Worm (Caenorhabditis elegans): ENCODE measurements around the gene hcp-3.

DNA sequence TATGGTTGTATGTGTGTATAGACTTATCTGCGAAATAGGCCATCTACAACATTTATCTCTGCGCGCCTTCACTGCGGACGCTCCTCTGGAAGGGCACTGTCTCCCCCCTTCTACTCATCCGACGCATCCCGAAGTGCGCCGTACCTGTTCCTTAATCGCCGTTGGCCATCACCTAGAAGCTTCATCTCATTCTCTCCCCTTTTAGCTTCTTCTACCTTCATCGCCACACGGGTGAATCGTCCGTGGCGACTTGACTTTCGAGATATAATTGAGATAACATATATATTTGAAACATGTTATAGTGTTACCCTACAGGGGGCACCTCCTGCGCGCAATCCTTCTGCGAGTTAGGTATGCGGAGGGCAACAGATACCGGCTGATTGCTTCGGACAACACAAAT, 25.8 kb upstream of the hcp-3 start:
- TF ChIP-seq nhr-76 (tag; optimal IDR thresholded peaks at IDR 0.05) (no peak), sea-2 (GFP tag; optimal IDR thresholded peaks at IDR 0.05) (no peak), jun-1 (tag; optimal IDR thresholded peaks at IDR 0.05) (no peak), nfya-1 (tag; optimal IDR thresholded peaks at IDR 0.05; ENCODE audit: insufficient read depth) (no peak), aly-2 (tag; optimal IDR thresholded peaks at IDR 0.05) (no peak), elt-3 (tag; optimal IDR thresholded peaks at IDR 0.05) (no peak), nhr-25 (tag; optimal IDR thresholded peaks at IDR 0.05) (no peak), fos-1 (tag; optimal IDR thresholded peaks at IDR 0.05) (no peak), nhr-11 (tag; optimal IDR thresholded peaks at IDR 0.05) (no peak), lin-39 (tag; optimal IDR thresholded peaks at IDR 0.05) (no peak)
